Fruit fly (Drosophila melanogaster) whole organism, embryonic: ENCODE results near the gene CG44008.

Experiments used
- ATbp ChIP-seq: fragments of 200-800 bp; sonication (Bioruptor generic); optimal IDR thresholded peaks from 2 replicates; lab custom pipeline; 2017; ENCODE audit warnings: missing biosample characterization, mild to moderate bottlenecking, missing genetic modification characterization, missing genetic modification reagents
- Blimp-1 ChIP-seq: fragments of 200-800 bp; sonication (Bioruptor generic); optimal IDR thresholded peaks from 3 replicates; lab custom pipeline; 2018; ENCODE audit warnings: missing biosample characterization, missing genetic modification characterization, mild to moderate bottlenecking, moderate library complexity, missing genetic modification reagents
- CG10959 ChIP-seq: fragments of 200-800 bp; sonication (Bioruptor generic); IDR thresholded peaks from 2 replicates; pipeline ENCODE4 v1.3.6; 2022; ENCODE audit warnings: missing biosample characterization, missing genetic modification characterization
- CG11560 ChIP-seq: fragments of 200-800 bp; sonication (Bioruptor generic); IDR thresholded peaks from 3 replicates; pipeline ENCODE4 v1.3.6; 2022; ENCODE audit warnings: missing biosample characterization, missing genetic modification characterization
- CG14050 ChIP-seq: fragments of 200-800 bp; sonication (Bioruptor generic); IDR thresholded peaks from 3 replicates; pipeline ENCODE4 v1.3.6; 2022; ENCODE audit warnings: missing biosample characterization, missing genetic modification characterization
- CG14667 ChIP-seq: fragments of 200-800 bp; sonication (Bioruptor generic); IDR thresholded peaks from 2 replicates; pipeline ENCODE4 v1.3.6; 2022; ENCODE audit warnings: missing biosample characterization, missing genetic modification characterization
- CG14710 ChIP-seq: fragments of 200-800 bp; sonication (Bioruptor generic); optimal IDR thresholded peaks from 3 replicates; lab custom pipeline; 2019; ENCODE audit warnings: missing biosample characterization, mild to moderate bottlenecking, missing genetic modification characterization, moderate library complexity
- CG14965 ChIP-seq: fragments of 200-800 bp; sonication (Bioruptor generic); optimal IDR thresholded peaks from 2 replicates; lab custom pipeline; 2016; ENCODE audit warnings: missing biosample characterization, missing genetic modification characterization, borderline replicate concordance
- CG18764 ChIP-seq: fragments of 200-800 bp; sonication (Bioruptor generic); optimal IDR thresholded peaks from 3 replicates; lab custom pipeline; 2016; ENCODE audit warnings: missing biosample characterization, missing genetic modification characterization
- CG2199 ChIP-seq: fragments of 200-800 bp; sonication (Bioruptor generic); IDR thresholded peaks from 3 replicates; pipeline ENCODE4 v1.3.6; 2022; ENCODE audit warnings: missing biosample characterization, missing genetic modification characterization
- CG34224 ChIP-seq: fragments of 200-800 bp; sonication (Bioruptor generic); IDR thresholded peaks from 3 replicates; pipeline ENCODE4 v1.3.6; 2022; ENCODE audit warnings: missing biosample characterization, missing genetic modification characterization; ENCODE audit not compliant: partially characterized antibody
- CG4820 ChIP-seq: fragments of 200-800 bp; sonication (Bioruptor generic); optimal IDR thresholded peaks from 3 replicates; lab custom pipeline; 2016; ENCODE audit warnings: missing biosample characterization, missing genetic modification characterization
- CG4854 ChIP-seq: fragments of 200-800 bp; sonication (Bioruptor generic); optimal IDR thresholded peaks from 2 replicates; lab custom pipeline; 2016; ENCODE audit warnings: missing biosample characterization, missing genetic modification characterization, inconsistent platforms
- CG6175 ChIP-seq: fragments of 200-800 bp; sonication (Bioruptor generic); IDR thresholded peaks from 3 replicates; pipeline ENCODE4 v1.3.6; 2022; ENCODE audit warnings: missing biosample characterization, missing genetic modification characterization
- D ChIP-seq, 2 experiments: fragments of 200-800 bp in 1 of 2; fragments of >200 bp in 1 of 2; sonication (Bioruptor generic) in 1 of 2; optimal IDR thresholded peaks; 2 replicates in 1 of 2; 3 replicates in 1 of 2; lab custom pipeline; 2017; ENCODE audit warnings: mild to moderate bottlenecking in 1 of 2, missing biosample characterization in 1 of 2, missing genetic modification characterization in 1 of 2, missing genetic modification reagents in 1 of 2
- D19A ChIP-seq: fragments of 200-800 bp; optimal IDR thresholded peaks from 3 replicates; lab custom pipeline; 2019; ENCODE audit warnings: missing biosample characterization, mild to moderate bottlenecking, missing genetic modification characterization, moderate library complexity
- Drgx ChIP-seq: fragments of 200-800 bp; sonication (Bioruptor generic); IDR thresholded peaks from 2 replicates; pipeline ENCODE4 v1.3.6; 2022; ENCODE audit warnings: missing biosample characterization, missing genetic modification characterization
- E2f1 ChIP-seq: fragments of 200-800 bp; sonication (Bioruptor generic); IDR thresholded peaks from 2 replicates; pipeline ENCODE4 v1.3.6; 2022; ENCODE audit warnings: missing biosample characterization, missing genetic modification characterization
- ERR ChIP-seq: fragments of 200-800 bp; sonication (Bioruptor generic); optimal IDR thresholded peaks from 2 replicates; lab custom pipeline; 2016; ENCODE audit warnings: missing biosample characterization, missing genetic modification characterization
- Ets65A ChIP-seq: fragments of 200-800 bp; sonication (Bioruptor generic); peaks from one replicate; lab custom pipeline; 2016; ENCODE audit warnings: missing biosample characterization, missing genetic modification characterization
- Gsc ChIP-seq: fragments of 200-800 bp; sonication (Bioruptor generic); IDR thresholded peaks from 2 replicates; pipeline ENCODE4 v1.3.6; 2022; ENCODE audit warnings: missing biosample characterization, missing genetic modification characterization
- Hand ChIP-seq: fragments of 200-800 bp; sonication (Bioruptor generic); optimal IDR thresholded peaks from 2 replicates; lab custom pipeline; 2017; ENCODE audit warnings: mild to moderate bottlenecking, missing biosample characterization, missing genetic modification reagents, missing genetic modification characterization
- Hr3 ChIP-seq: fragments of 200-800 bp; sonication (Bioruptor generic); optimal IDR thresholded peaks from 3 replicates; lab custom pipeline; 2016; ENCODE audit warnings: missing biosample characterization, missing genetic modification characterization
- Hr78 ChIP-seq, 2 experiments: fragments of 200-800 bp in 1 of 2; fragments of >200 bp in 1 of 2; sonication (Bioruptor generic) in 1 of 2; optimal IDR thresholded peaks; 2 replicates each; lab custom pipeline; 2017 to 2019; ENCODE audit warnings: missing biosample characterization in 2 of 2, missing genetic modification characterization in 2 of 2, mild to moderate bottlenecking in 1 of 2, moderate library complexity in 1 of 2
- Hsf ChIP-seq: fragments of 200-800 bp; sonication (Bioruptor generic); optimal IDR thresholded peaks from 3 replicates; lab custom pipeline; 2016; ENCODE audit warnings: missing biosample characterization, missing genetic modification characterization
- Jarid2 ChIP-seq: fragments of 200-800 bp; sonication (Bioruptor generic); optimal IDR thresholded peaks from 3 replicates; lab custom pipeline; 2017; ENCODE audit warnings: mild to moderate bottlenecking, missing biosample characterization, missing genetic modification reagents, missing genetic modification characterization
- MESR4 ChIP-seq: fragments of 200-800 bp; sonication (Bioruptor generic); optimal IDR thresholded peaks from 2 replicates; lab custom pipeline; 2018; ENCODE audit warnings: missing biosample characterization, mild to moderate bottlenecking, missing genetic modification characterization, moderate library complexity
- NC2α ChIP-seq: fragments of 200-800 bp; sonication (Bioruptor generic); optimal IDR thresholded peaks from 2 replicates; lab custom pipeline; 2016; ENCODE audit warnings: missing biosample characterization, missing genetic modification characterization
- NK7.1 ChIP-seq: fragments of 200-800 bp; sonication (Bioruptor generic); optimal IDR thresholded peaks from 3 replicates; lab custom pipeline; 2016; ENCODE audit warnings: missing biosample characterization, missing genetic modification characterization
- Stat92E ChIP-seq, 3 experiments: fragments of >200 bp in 2 of 3; fragments of 200-800 bp in 1 of 3; sonication (Bioruptor generic) in 1 of 3; optimal IDR thresholded peaks; 2 replicates each; lab custom pipeline; 2017 to 2019; ENCODE audit warnings: missing biosample characterization in 3 of 3, missing genetic modification characterization in 3 of 3, mild to moderate bottlenecking in 1 of 3, moderate library complexity in 1 of 3
- abd-A ChIP-seq: fragments of 200-800 bp; sonication (Bioruptor generic); optimal IDR thresholded peaks from 3 replicates; lab custom pipeline; 2019; ENCODE audit warnings: missing biosample characterization, mild to moderate bottlenecking, missing genetic modification characterization, moderate library complexity
- az2 ChIP-seq: fragments of 200-800 bp; sonication (Bioruptor generic); optimal IDR thresholded peaks from 3 replicates; lab custom pipeline; 2016; ENCODE audit warnings: missing biosample characterization, missing genetic modification characterization
- caup ChIP-seq: fragments of 200-800 bp; sonication (Bioruptor generic); optimal IDR thresholded peaks from 3 replicates; lab custom pipeline; 2017; ENCODE audit warnings: missing biosample characterization, mild to moderate bottlenecking, missing genetic modification characterization, moderate library complexity; ENCODE audit not compliant: severe bottlenecking
- disco-r ChIP-seq: fragments of 200-800 bp; sonication (Bioruptor generic); optimal IDR thresholded peaks from 2 replicates; lab custom pipeline; 2016; ENCODE audit warnings: missing biosample characterization, missing genetic modification characterization
- emc ChIP-seq: fragments of 200-800 bp; sonication (Bioruptor generic); optimal IDR thresholded peaks from 2 replicates; lab custom pipeline; 2016; ENCODE audit warnings: missing biosample characterization, missing genetic modification characterization
- her ChIP-seq: fragments of 200-800 bp; sonication (Bioruptor generic); optimal IDR thresholded peaks from 2 replicates; lab custom pipeline; 2016; ENCODE audit warnings: missing biosample characterization, missing genetic modification characterization
- insv ChIP-seq, 2 experiments: fragments of 200-800 bp; sonication (Bioruptor generic); optimal IDR thresholded peaks; 3 replicates each; lab custom pipeline; 2016 to 2018; ENCODE audit warnings: missing biosample characterization in 2 of 2, missing genetic modification characterization in 2 of 2
- odd ChIP-seq: fragments of 200-800 bp; sonication (Bioruptor generic); optimal IDR thresholded peaks from 2 replicates; lab custom pipeline; 2017; ENCODE audit warnings: missing biosample characterization, mild to moderate bottlenecking, missing genetic modification characterization
- peb ChIP-seq: fragments of 200-800 bp; sonication (Bioruptor generic); IDR thresholded peaks from 2 replicates; pipeline ENCODE4 v1.3.6; 2022; ENCODE audit warnings: missing biosample characterization, missing genetic modification characterization
- pnt ChIP-seq: fragments of 200-800 bp; sonication (Bioruptor generic); optimal IDR thresholded peaks from 3 replicates; lab custom pipeline; 2016; ENCODE audit warnings: missing biosample characterization, missing genetic modification characterization
- salm ChIP-seq: fragments of 200-800 bp; sonication (Bioruptor generic); optimal IDR thresholded peaks from 2 replicates; lab custom pipeline; 2018; ENCODE audit warnings: missing biosample characterization, mild to moderate bottlenecking, missing genetic modification characterization
- sc ChIP-seq, 3 experiments: fragments of >200 bp in 2 of 3; fragments of 200-800 bp in 1 of 3; sonication (Bioruptor generic) in 1 of 3; optimal IDR thresholded peaks; 2 replicates in 2 of 3; 3 replicates in 1 of 3; lab custom pipeline; 2017; ENCODE audit warnings: mild to moderate bottlenecking in 1 of 3, missing biosample characterization in 1 of 3, missing genetic modification characterization in 1 of 3, missing genetic modification reagents in 1 of 3
- sens-2 ChIP-seq: fragments of 200-800 bp; sonication (Bioruptor generic); IDR thresholded peaks from 2 replicates; pipeline ENCODE4 v1.3.6; 2022; ENCODE audit warnings: missing biosample characterization, missing genetic modification characterization
- shn ChIP-seq: fragments of 200-800 bp; sonication (Bioruptor generic); optimal IDR thresholded peaks from 3 replicates; lab custom pipeline; 2016; ENCODE audit warnings: missing biosample characterization, missing genetic modification characterization
- sna ChIP-seq: fragments of 200-800 bp; sonication (Bioruptor generic); IDR thresholded peaks from 2 replicates; pipeline ENCODE4 v1.3.6; 2022; ENCODE audit warnings: missing biosample characterization, missing genetic modification characterization; ENCODE audit not compliant: partially characterized antibody
- toy ChIP-seq: fragments of 200-800 bp; sonication (Bioruptor generic); IDR thresholded peaks from 2 replicates; pipeline ENCODE4 v1.3.6; 2022; ENCODE audit warnings: missing biosample characterization, missing genetic modification characterization
- unc-4 ChIP-seq: fragments of 200-800 bp; sonication (Bioruptor generic); IDR thresholded peaks from 2 replicates; pipeline ENCODE4 v1.3.6; 2022; ENCODE audit warnings: missing biosample characterization, missing genetic modification characterization; ENCODE audit not compliant: partially characterized antibody

CG44008 gene

dm6 chr2L:11808702-11809583 is 33.3 kb downstream of the CG44008 start, which contains the start of gene crol (continued):
- TF ChIP-seq NK7.1 (GFP tag; lab: Kevin White, UChicago) (no peak), CG10959 (no peak), sna (GFP tag; lab: Robert Waterston, UW) (peak; percentile 80), unc-4 (peak; percentile 89), D19A (tag; lab: Kevin White, UChicago) (no peak), E2f1 (GFP tag; lab: Robert Waterston, UW) (peak; percentile 81), CG18764 (GFP tag; lab: Kevin White, UChicago) (no peak), salm (tag; lab: Kevin White, UChicago) (no peak), insv (GFP tag; optimal IDR thresholded peaks at IDR 0.05; lab: Kevin White, UChicago) (peak in 1 of 2 experiments; percentile 82), CG14050 (GFP tag; lab: Robert Waterston, UW) (peak; percentile 18; the same call in 1 of the 3 replicates), Hr3 (GFP tag; lab: Kevin White, UChicago) (peak; percentile 36), odd (GFP tag; lab: Kevin White, UChicago) (no peak), her (GFP tag; lab: Kevin White, UChicago) (no peak), caup (GFP tag; lab: Kevin White, UChicago) (no peak), toy (GFP tag; lab: Robert Waterston, UW) (no peak), pnt (no peak), CG11560 (tag; lab: Robert Waterston, UW) (no peak), Jarid2 (GFP tag; lab: Kevin White, UChicago) (no peak), CG34224 (peak; percentile 88), CG2199 (GFP tag; lab: Robert Waterston, UW) (0 out of 3 replicates have a peak, but pooled peaks have one; percentile 67), shn (GFP tag; lab: Kevin White, UChicago) (no peak), CG4854 (GFP tag; lab: Kevin White, UChicago) (no peak), D (optimal IDR thresholded peaks at IDR 0.05; lab: Kevin White, UChicago) (peak; percentile 61), D (GFP tag; optimal IDR thresholded peaks at IDR 0.05; lab: Kevin White, UChicago) (no peak), Stat92E (GFP tag; optimal IDR thresholded peaks at IDR 0.05; lab: Kevin White, UChicago) (no peak), az2 (GFP tag; lab: Kevin White, UChicago) (no peak), Gsc (GFP tag; lab: Robert Waterston, UW) (no peak), Hand (GFP tag; lab: Kevin White, UChicago) (no peak), CG14965 (GFP tag; lab: Kevin White, UChicago) (no peak), Hsf (GFP tag; lab: Kevin White, UChicago) (no peak), disco-r (no peak), MESR4 (peak; percentile 89), ERR (GFP tag; lab: Kevin White, UChicago) (no peak), sens-2 (no peak), Ets65A (GFP tag; lab: Kevin White, UChicago) (no peak), Hr78 (GFP tag; optimal IDR thresholded peaks at IDR 0.05; lab: Kevin White, UChicago) (no peak), abd-A (tag; lab: Kevin White, UChicago) (peak; percentile 80), CG14710 (peak; percentile 57), NC2α (GFP tag; lab: Kevin White, UChicago) (no peak), emc (GFP tag; lab: Kevin White, UChicago) (no peak), CG14667 (no peak), CG6175 (GFP tag; lab: Robert Waterston, UW) (peak; percentile 91), Blimp-1 (GFP tag; lab: Kevin White, UChicago) (peak; percentile 10), sc (optimal IDR thresholded peaks at IDR 0.05; lab: Kevin White, UChicago) (no peak), sc (GFP tag; optimal IDR thresholded peaks at IDR 0.05; lab: Kevin White, UChicago) (no peak), peb (GFP tag; lab: Robert Waterston, UW) (no peak), ATbp (GFP tag; lab: Kevin White, UChicago) (no peak), CG4820 (GFP tag; lab: Kevin White, UChicago) (no peak), Drgx (GFP tag; lab: Robert Waterston, UW) (peak; percentile 50)
